Worm (Caenorhabditis elegans) whole organism, late embryonic: ENCODE results near the gene msp-74.

ENCODE experiments used
- C08G9.2 ChIP-seq: sonication (generic microtip); optimal IDR thresholded peaks from 2 replicates; lab custom pipeline; 2016; ENCODE audit warnings: mild to moderate bottlenecking, missing genetic modification characterization, moderate library complexity, missing compliant biosample characterization
- C38D4.7 ChIP-seq: fragments of 200-800 bp; sonication (Bioruptor generic); optimal IDR thresholded peaks from 2 replicates; lab custom pipeline; 2018; ENCODE audit warnings: mild to moderate bottlenecking, missing genetic modification characterization, moderate library complexity, missing compliant biosample characterization
- F13H6.1 ChIP-seq: sonication (generic microtip); optimal IDR thresholded peaks from 2 replicates; lab custom pipeline; 2016; ENCODE audit warnings: missing genetic modification characterization, missing compliant biosample characterization
- T23F11.4 ChIP-seq: fragments of 200-800 bp; sonication (Bioruptor generic); optimal IDR thresholded peaks from 2 replicates; lab custom pipeline; 2018; ENCODE audit warnings: mild to moderate bottlenecking, missing genetic modification characterization, missing compliant biosample characterization
- Y22D7AL.16 ChIP-seq: sonication (generic microtip); optimal IDR thresholded peaks from 2 replicates; lab custom pipeline; 2016; ENCODE audit warnings: missing genetic modification characterization, missing compliant biosample characterization
- ahr-1 ChIP-seq: sonication (generic microtip); optimal IDR thresholded peaks from 2 replicates; lab custom pipeline; 2016; ENCODE audit warnings: missing genetic modification characterization, missing compliant biosample characterization
- ama-1 ChIP-seq: fragments of 150-350 bp; optimal IDR thresholded peaks from 2 replicates; lab custom pipeline; 2014
- ceh-18 ChIP-seq: sonication (generic microtip); optimal IDR thresholded peaks from 2 replicates; lab custom pipeline; 2016; ENCODE audit warnings: missing genetic modification characterization, missing compliant biosample characterization
- ceh-2 ChIP-seq: sonication (generic microtip); optimal IDR thresholded peaks from 2 replicates; lab custom pipeline; 2016; ENCODE audit warnings: missing genotype, missing genetic modification characterization, missing compliant biosample characterization
- ceh-22 ChIP-seq: sonication (generic microtip); optimal IDR thresholded peaks from 2 replicates; lab custom pipeline; 2017; ENCODE audit warnings: missing biosample characterization, missing genetic modification characterization
- ceh-24 ChIP-seq: sonication (generic microtip); optimal IDR thresholded peaks from 2 replicates; lab custom pipeline; 2016; ENCODE audit warnings: mild to moderate bottlenecking, missing genetic modification characterization, missing compliant biosample characterization
- ceh-34 ChIP-seq: sonication (generic microtip); optimal IDR thresholded peaks from 2 replicates; lab custom pipeline; 2016; ENCODE audit warnings: mild to moderate bottlenecking, missing genetic modification characterization, missing compliant biosample characterization
- ceh-48 ChIP-seq: sonication (generic microtip); optimal IDR thresholded peaks from 2 replicates; lab custom pipeline; 2016; ENCODE audit warnings: missing genetic modification characterization, inconsistent platforms, missing compliant biosample characterization
- che-1 ChIP-seq: sonication (generic microtip); optimal IDR thresholded peaks from 2 replicates; lab custom pipeline; 2016; ENCODE audit warnings: mild to moderate bottlenecking, missing genetic modification characterization, missing compliant biosample characterization
- elt-2 ChIP-seq: sonication (generic microtip); optimal IDR thresholded peaks from 2 replicates; lab custom pipeline; 2016; ENCODE audit warnings: missing genetic modification reagents, missing genetic modification characterization, missing compliant biosample characterization
- elt-4 ChIP-seq: sonication (generic microtip); optimal IDR thresholded peaks from 2 replicates; lab custom pipeline; 2016; ENCODE audit warnings: missing genetic modification characterization, missing compliant biosample characterization
- ets-4 ChIP-seq: sonication (generic microtip); optimal IDR thresholded peaks from 2 replicates; lab custom pipeline; 2016; ENCODE audit warnings: missing genetic modification characterization, missing compliant biosample characterization
- eyg-1 ChIP-seq: sonication (generic microtip); optimal IDR thresholded peaks from 2 replicates; lab custom pipeline; 2016; ENCODE audit warnings: missing genotype, missing genetic modification characterization, missing compliant biosample characterization
- fax-1 ChIP-seq: sonication (generic microtip); optimal IDR thresholded peaks from 2 replicates; lab custom pipeline; 2016; ENCODE audit warnings: missing genotype, missing genetic modification characterization, missing compliant biosample characterization
- fkh-10 ChIP-seq: fragments of 150-350 bp; optimal IDR thresholded peaks from 2 replicates; lab custom pipeline; 2014; ENCODE audit warnings: missing biosample characterization, missing genetic modification reagents, missing genetic modification characterization
- fkh-6 ChIP-seq: sonication (generic microtip); optimal IDR thresholded peaks from 2 replicates; lab custom pipeline; 2016; ENCODE audit warnings: missing genetic modification characterization, missing compliant biosample characterization
- gmeb-2 ChIP-seq: sonication (generic microtip); optimal IDR thresholded peaks from 2 replicates; lab custom pipeline; 2016; ENCODE audit warnings: missing genetic modification characterization, inconsistent platforms, missing compliant biosample characterization
- hlh-13 ChIP-seq: fragments of 200-800 bp; sonication (Bioruptor generic); optimal IDR thresholded peaks from 2 replicates; lab custom pipeline; 2018; ENCODE audit warnings: mild to moderate bottlenecking, missing genetic modification characterization, missing compliant biosample characterization
- hlh-30 ChIP-seq: sonication (generic microtip); optimal IDR thresholded peaks from 2 replicates; lab custom pipeline; 2017; ENCODE audit warnings: antibody characterized with exemption, missing genetic modification characterization, missing compliant biosample characterization; ENCODE audit not compliant: insufficient read depth
- hlh-8 ChIP-seq: sonication (generic microtip); optimal IDR thresholded peaks from 2 replicates; lab custom pipeline; 2016; ENCODE audit warnings: missing genotype, missing genetic modification characterization, missing compliant biosample characterization
- lim-6 ChIP-seq: sonication (generic microtip); optimal IDR thresholded peaks from 2 replicates; lab custom pipeline; 2016; ENCODE audit warnings: missing genetic modification characterization, missing compliant biosample characterization
- lin-11 ChIP-seq: fragments of 200-800 bp; sonication (Bioruptor generic); optimal IDR thresholded peaks from 2 replicates; lab custom pipeline; 2018; ENCODE audit warnings: mild to moderate bottlenecking, missing genetic modification characterization, missing compliant biosample characterization
- nhr-11 ChIP-seq: fragments of 150-350 bp; optimal IDR thresholded peaks from 2 replicates; lab custom pipeline; 2014; ENCODE audit warnings: missing biosample characterization, missing genetic modification characterization
- nhr-232 ChIP-seq: sonication (generic microtip); optimal IDR thresholded peaks from 2 replicates; lab custom pipeline; 2016; ENCODE audit warnings: missing genetic modification characterization, missing compliant biosample characterization
- npax-4 ChIP-seq: sonication (generic microtip); optimal IDR thresholded peaks from 2 replicates; lab custom pipeline; 2016; ENCODE audit warnings: missing genetic modification characterization, missing compliant biosample characterization
- odd-2 ChIP-seq: sonication (generic microtip); optimal IDR thresholded peaks from 2 replicates; lab custom pipeline; 2017; ENCODE audit warnings: antibody characterized with exemption, mild to moderate bottlenecking, missing genetic modification characterization, missing compliant biosample characterization
- pax-1 ChIP-seq: fragments of 150-350 bp; optimal IDR thresholded peaks from 2 replicates; lab custom pipeline; 2014; ENCODE audit warnings: missing biosample characterization, missing genetic modification characterization
- pha-2 ChIP-seq: sonication (generic microtip); optimal IDR thresholded peaks from 2 replicates; lab custom pipeline; 2017; ENCODE audit warnings: mild to moderate bottlenecking, missing genetic modification characterization, missing compliant biosample characterization
- pha-4 ChIP-seq: fragments of 150-350 bp; optimal IDR thresholded peaks from 2 replicates; lab custom pipeline; 2018; ENCODE audit warnings: missing biosample characterization, missing genetic modification reagents, missing genetic modification characterization
- pros-1 ChIP-seq: fragments of 150-350 bp; optimal IDR thresholded peaks from 2 replicates; lab custom pipeline; 2014; ENCODE audit warnings: missing biosample characterization, missing genetic modification reagents, missing genetic modification characterization
- ref-2 ChIP-seq: sonication (generic microtip); optimal IDR thresholded peaks from 2 replicates; lab custom pipeline; 2016; ENCODE audit warnings: missing genetic modification characterization, missing compliant biosample characterization
- sox-2 ChIP-seq: fragments of 200-800 bp; sonication (Bioruptor generic); IDR thresholded peaks from 2 replicates; pipeline ENCODE4 v1.3.6; 2022; ENCODE audit warnings: missing genetic modification reagents, missing genetic modification characterization, missing compliant biosample characterization
- tbx-2 ChIP-seq: sonication (generic microtip); optimal IDR thresholded peaks from 2 replicates; lab custom pipeline; 2016; ENCODE audit warnings: missing genetic modification characterization, missing compliant biosample characterization
- tbx-7 ChIP-seq: sonication (generic microtip); optimal IDR thresholded peaks from 2 replicates; lab custom pipeline; 2016; ENCODE audit warnings: missing genotype, missing genetic modification characterization, missing compliant biosample characterization
- unc-3 ChIP-seq, 2 experiments: fragments of 200-800 bp in 1 of 2; sonication (Bioruptor generic) in 1 of 2; sonication (generic microtip) in 1 of 2; conservative IDR thresholded peaks in 1 of 2; optimal IDR thresholded peaks in 1 of 2; 2 replicates each; pipeline versions ENCODE4 v1.3.6 to Lab custom; 2016 to 2022; ENCODE audit warnings: missing compliant biosample characterization in 2 of 2, missing genetic modification characterization in 2 of 2, missing genetic modification reagents in 1 of 2
- unc-42 ChIP-seq: sonication (generic microtip); optimal IDR thresholded peaks from 2 replicates; lab custom pipeline; 2016; ENCODE audit warnings: missing genotype, missing genetic modification characterization, missing compliant biosample characterization
- unc-55 ChIP-seq: sonication (generic microtip); optimal IDR thresholded peaks from 2 replicates; lab custom pipeline; 2017; ENCODE audit warnings: missing biosample characterization, missing genetic modification reagents, missing genetic modification characterization
- zip-5 ChIP-seq: sonication (generic microtip); optimal IDR thresholded peaks from 2 replicates; lab custom pipeline; 2016; ENCODE audit warnings: missing genetic modification characterization, missing compliant biosample characterization
- ztf-16 ChIP-seq: sonication (generic microtip); optimal IDR thresholded peaks from 2 replicates; lab custom pipeline; 2017; ENCODE audit warnings: missing genetic modification characterization, missing compliant biosample characterization

Gene msp-74

DNA sequence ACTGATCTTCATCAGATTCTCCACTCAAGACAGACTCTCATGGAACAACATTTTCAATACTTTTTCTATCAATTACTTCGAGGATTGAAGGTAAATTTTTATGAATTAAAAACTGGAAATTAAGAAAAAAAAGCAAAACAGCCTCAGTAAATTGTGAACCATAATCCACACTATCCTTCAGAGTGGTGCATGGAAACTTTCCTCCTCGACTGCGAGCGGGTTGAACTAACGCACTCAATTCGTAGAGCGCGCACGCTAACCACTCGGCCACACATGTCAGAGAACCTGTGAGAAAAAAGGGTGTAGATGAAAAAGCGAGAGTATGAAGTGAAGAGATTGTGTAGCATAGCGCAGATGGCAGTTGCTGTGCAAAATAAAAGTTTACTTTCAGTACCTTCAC is 10.1 kb downstream of the msp-74 start (continued):
- TF ChIP-seq sox-2 (GFP tag; lab: Robert Waterston, UW) (peak; percentile 97), C08G9.2 (tag; lab: Kevin White, UChicago) (peak; percentile 88), fax-1 (tag; lab: Kevin White, UChicago) (peak; percentile 95), lim-6 (tag; lab: Kevin White, UChicago) (peak; percentile 94), ama-1 (no peak), hlh-30 (peak; percentile 75), hlh-13 (peak; percentile 95), T23F11.4 (GFP tag; lab: Kevin White, UChicago) (peak; percentile 98), unc-55 (GFP tag; lab: Kevin White, UChicago) (no peak), gmeb-2 (tag; lab: Kevin White, UChicago) (peak; percentile 98), ztf-16 (tag; lab: Kevin White, UChicago) (peak; percentile 96), pha-4 (tag; lab: Kevin White, UChicago) (no peak), elt-4 (tag; lab: Kevin White, UChicago) (peak; percentile 93), ceh-48 (peak; percentile 89), ref-2 (tag; lab: Kevin White, UChicago) (peak; percentile 93), Y22D7AL.16 (tag; lab: Kevin White, UChicago) (peak; percentile 98), fkh-10 (GFP tag; lab: Kevin White, UChicago) (peak; percentile 79), ceh-18 (tag; lab: Kevin White, UChicago) (peak; percentile 90), npax-4 (tag; lab: Kevin White, UChicago) (peak; percentile 92), unc-3 (GFP tag; conservative IDR thresholded peaks at IDR 0.05; lab: Robert Waterston, UW) (peak; percentile 97), unc-3 (tag; optimal IDR thresholded peaks at IDR 0.05; lab: Kevin White, UChicago) (peak; percentile 91), F13H6.1 (tag; lab: Kevin White, UChicago) (peak; percentile 92), pax-1 (tag; lab: Kevin White, UChicago) (no peak), unc-42 (tag; lab: Kevin White, UChicago) (peak; percentile 66), ahr-1 (tag; lab: Kevin White, UChicago) (peak; percentile 90), pha-2 (peak; percentile 93), eyg-1 (tag; lab: Kevin White, UChicago) (peak; percentile 88), ceh-2 (tag; lab: Kevin White, UChicago) (peak; percentile 86), ceh-34 (tag; lab: Kevin White, UChicago) (peak; percentile 95), che-1 (tag; lab: Kevin White, UChicago) (peak; percentile 96), ceh-24 (tag; lab: Kevin White, UChicago) (peak; percentile 86), nhr-232 (peak; percentile 97), C38D4.7 (GFP tag; lab: Kevin White, UChicago) (peak; percentile 96), odd-2 (tag; lab: Kevin White, UChicago) (peak; percentile 72), tbx-7 (tag; lab: Kevin White, UChicago) (peak; percentile 75), nhr-11 (tag; lab: Kevin White, UChicago) (no peak), fkh-6 (peak; percentile 95)

- TF ChIP-seq ceh-22 (tag; lab: Kevin White, UChicago) (no peak), elt-2 (tag; lab: Kevin White, UChicago) (peak; percentile 70)
Measured at ce11 chrII:5103784-5104457, 11.2 kb downstream of the msp-74 start, which contains the start of the genes C04G6.11 and mpk-2. Gene C04G6.11 (minus strand): TSS chrII:5103834. Gene mpk-2 (plus strand): TSS chrII:5104118.

DNA sequence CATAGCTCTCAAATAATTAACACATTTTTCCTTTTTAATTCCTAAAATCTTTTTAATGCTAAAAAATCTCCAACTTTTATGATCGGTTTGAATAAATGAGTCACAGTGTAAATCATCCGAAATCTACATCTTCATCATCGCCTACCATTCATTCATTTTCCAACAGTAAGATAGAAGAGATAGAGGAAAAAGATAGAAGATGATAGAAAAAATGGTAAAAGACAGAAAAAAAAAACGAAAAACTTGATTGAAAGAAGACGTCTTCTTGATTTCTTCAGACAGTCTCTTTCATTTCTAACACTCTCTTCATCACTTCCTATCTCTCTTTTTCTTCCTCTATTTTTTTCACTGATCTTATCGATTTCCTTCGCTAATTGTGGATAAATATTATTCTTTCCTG is 11.9 kb downstream of the msp-74 start:
- TF ChIP-seq zip-5 (tag; lab: Kevin White, UChicago) (no peak), ets-4 (tag; lab: Kevin White, UChicago) (no peak), pros-1 (tag; lab: Kevin White, UChicago) (no peak), tbx-2 (tag; lab: Kevin White, UChicago) (no peak), hlh-8 (tag; lab: Kevin White, UChicago) (no peak), C08G9.2 (tag; lab: Kevin White, UChicago) (no peak), elt-2 (tag; lab: Kevin White, UChicago) (no peak), lin-11 (no peak), unc-3 (GFP tag; conservative IDR thresholded peaks at IDR 0.05; lab: Robert Waterston, UW) (no peak), unc-3 (tag; optimal IDR thresholded peaks at IDR 0.05; lab: Kevin White, UChicago) (no peak), ceh-48 (no peak), fax-1 (tag; lab: Kevin White, UChicago) (no peak), ref-2 (tag; lab: Kevin White, UChicago) (no peak)
